Worm (Caenorhabditis elegans) whole organism, late embryonic: ENCODE measurements around the gene srd-67.

Experiments used
- ceh-14 ChIP-seq: sonication (generic microtip); optimal IDR thresholded peaks from 2 replicates; lab custom pipeline; 2016; ENCODE audit warnings: missing genotype, missing genetic modification characterization, missing compliant biosample characterization
- dmd-4 ChIP-seq: sonication (generic microtip); optimal IDR thresholded peaks from 2 replicates; lab custom pipeline; 2016; ENCODE audit warnings: borderline replicate concordance, missing genetic modification characterization, missing compliant biosample characterization
- elt-4 ChIP-seq: sonication (generic microtip); optimal IDR thresholded peaks from 2 replicates; lab custom pipeline; 2016; ENCODE audit warnings: missing genetic modification characterization, missing compliant biosample characterization
- pqm-1 ChIP-seq: sonication (generic microtip); optimal IDR thresholded peaks from 2 replicates; lab custom pipeline; 2016; ENCODE audit warnings: missing genetic modification characterization, missing compliant biosample characterization

DNA sequence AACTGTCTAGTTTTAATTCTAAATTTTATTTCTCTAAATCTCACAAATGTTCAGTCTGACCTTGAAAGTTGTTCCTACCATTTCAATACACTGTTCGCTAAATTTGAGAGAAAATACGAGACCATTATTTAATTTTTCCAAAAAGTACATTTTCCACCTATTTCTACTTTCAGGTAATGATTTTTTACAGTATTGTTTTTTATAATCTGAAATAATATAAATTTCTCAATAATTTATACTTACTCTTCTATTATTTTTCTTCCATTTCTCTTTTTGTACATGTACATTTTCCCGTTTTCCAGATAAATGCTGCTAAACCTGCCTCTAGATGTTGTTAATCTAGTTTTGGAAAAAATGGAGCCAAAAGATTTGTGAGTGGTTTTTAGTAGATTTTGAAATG, 18.2 kb downstream of the srd-67 start, which contains the start of gene fbxa-62:
- TF ChIP-seq ceh-14 (tag; lab: Kevin White, UChicago): no peak
- no peak for TF ChIP-seq elt-4 (tag; lab: Kevin White, UChicago)
- no peak for TF ChIP-seq pqm-1 (tag; lab: Kevin White, UChicago)
- no peak for TF ChIP-seq dmd-4 (tag; lab: Kevin White, UChicago)
